Worm (Caenorhabditis elegans): ENCODE data around the gene mbl-1.

- TF ChIP-seq F23B12.7 (tag; optimal IDR thresholded peaks at IDR 0.05; ENCODE audit: insufficient read depth) (no peak), let-526 (GFP tag; IDR thresholded peaks at IDR 0.05) (no peak), egl-44 (GFP tag; IDR thresholded peaks at IDR 0.05) (no peak), ztf-3 (GFP tag; optimal IDR thresholded peaks at IDR 0.05) (no peak)
These were observed 75.7 kb downstream of the mbl-1 start for ce11 chrX:17054121-17054520.

Data from whole organism, young adult.